Worm (Caenorhabditis elegans) whole organism, midembryonic: ENCODE data around the gene str-48.

ENCODE experiments used
- T22C8.4 ChIP-seq: fragments of 200-800 bp; sonication (Bioruptor generic); IDR thresholded peaks from 2 replicates; pipeline ENCODE4 v1.3.6; 2022; ENCODE audit warnings: missing genetic modification characterization, missing compliant biosample characterization
- cog-1 ChIP-seq: sonication (generic microtip); optimal IDR thresholded peaks from 2 replicates; lab custom pipeline; 2016; ENCODE audit warnings: missing genetic modification characterization, missing compliant biosample characterization
- flt-1 ChIP-seq: fragments of 200-800 bp; sonication (Bioruptor generic); IDR thresholded peaks from 2 replicates; pipeline ENCODE4 v1.3.6; 2022; ENCODE audit warnings: missing genetic modification characterization, missing compliant biosample characterization
- klf-2 ChIP-seq: fragments of 200-800 bp; sonication (Bioruptor generic); conservative IDR thresholded peaks from 2 replicates; pipeline ENCODE4 v1.3.6; 2022; ENCODE audit warnings: missing genetic modification reagents, missing genetic modification characterization, missing compliant biosample characterization
- med-1 ChIP-seq: sonication (generic microtip); optimal IDR thresholded peaks from 2 replicates; lab custom pipeline; 2017; ENCODE audit warnings: missing genetic modification characterization, mild to moderate bottlenecking, missing compliant biosample characterization, antibody characterized with exemption, missing genetic modification reagents; ENCODE audit not compliant: insufficient read depth
- ref-1 ChIP-seq: fragments of 200-800 bp; sonication (Bioruptor generic); conservative IDR thresholded peaks from 2 replicates; pipeline ENCODE4 v1.3.6; 2022; ENCODE audit warnings: missing genetic modification reagents, missing genetic modification characterization, missing compliant biosample characterization
- tab-1 ChIP-seq: fragments of 200-800 bp; sonication (Bioruptor generic); IDR thresholded peaks from 2 replicates; pipeline ENCODE4 v1.3.6; 2022; ENCODE audit warnings: missing genetic modification characterization, missing compliant biosample characterization
- ztf-23 ChIP-seq: fragments of 200-800 bp; sonication (Bioruptor generic); IDR thresholded peaks from 2 replicates; pipeline ENCODE4 v1.3.6; 2022; ENCODE audit warnings: missing genetic modification reagents, missing genetic modification characterization, missing compliant biosample characterization
- ztf-29 ChIP-seq: fragments of 200-800 bp; sonication (Bioruptor generic); IDR thresholded peaks from 2 replicates; pipeline ENCODE4 v1.3.6; 2022; ENCODE audit warnings: missing genetic modification reagents, missing genetic modification characterization, missing compliant biosample characterization

ce11 chrIV:7099377-7099776 lies 22.4 kb upstream of the str-48 start:
- no peak for TF ChIP-seq tab-1 (GFP tag; lab: Robert Waterston, UW)
- no peak for TF ChIP-seq ztf-23
- no peak for TF ChIP-seq med-1 (GFP tag; lab: Kevin White, UChicago)
- no peak for TF ChIP-seq flt-1 (GFP tag; lab: Robert Waterston, UW)
- TF ChIP-seq cog-1 (tag; lab: Kevin White, UChicago) = peak; percentile 29
- no peak for TF ChIP-seq T22C8.4 (GFP tag; lab: Robert Waterston, UW)
- TF ChIP-seq klf-2 (GFP tag; lab: Robert Waterston, UW) = no peak
- TF ChIP-seq ref-1 (GFP tag; lab: Robert Waterston, UW) = no peak
- no peak for TF ChIP-seq ztf-29 (GFP tag; lab: Robert Waterston, UW)
